Worm (Caenorhabditis elegans) whole organism, midembryonic: ENCODE data around the gene F19B10.13.

Experiments
- T22C8.4 ChIP-seq: fragments of 200-800 bp; sonication (Bioruptor generic); IDR thresholded peaks from 2 replicates; pipeline ENCODE4 v1.3.6; 2022; ENCODE audit warnings: missing genetic modification characterization, missing compliant biosample characterization
- cog-1 ChIP-seq: sonication (generic microtip); optimal IDR thresholded peaks from 2 replicates; lab custom pipeline; 2016; ENCODE audit warnings: missing genetic modification characterization, missing compliant biosample characterization
- flt-1 ChIP-seq: fragments of 200-800 bp; sonication (Bioruptor generic); IDR thresholded peaks from 2 replicates; pipeline ENCODE4 v1.3.6; 2022; ENCODE audit warnings: missing genetic modification characterization, missing compliant biosample characterization
- klf-2 ChIP-seq: fragments of 200-800 bp; sonication (Bioruptor generic); conservative IDR thresholded peaks from 2 replicates; pipeline ENCODE4 v1.3.6; 2022; ENCODE audit warnings: missing genetic modification reagents, missing genetic modification characterization, missing compliant biosample characterization
- med-1 ChIP-seq: sonication (generic microtip); optimal IDR thresholded peaks from 2 replicates; lab custom pipeline; 2017; ENCODE audit warnings: missing genetic modification characterization, mild to moderate bottlenecking, missing compliant biosample characterization, antibody characterized with exemption, missing genetic modification reagents; ENCODE audit not compliant: insufficient read depth
- ref-1 ChIP-seq: fragments of 200-800 bp; sonication (Bioruptor generic); conservative IDR thresholded peaks from 2 replicates; pipeline ENCODE4 v1.3.6; 2022; ENCODE audit warnings: missing genetic modification reagents, missing genetic modification characterization, missing compliant biosample characterization
- tab-1 ChIP-seq: fragments of 200-800 bp; sonication (Bioruptor generic); IDR thresholded peaks from 2 replicates; pipeline ENCODE4 v1.3.6; 2022; ENCODE audit warnings: missing genetic modification characterization, missing compliant biosample characterization
- ztf-23 ChIP-seq: fragments of 200-800 bp; sonication (Bioruptor generic); IDR thresholded peaks from 2 replicates; pipeline ENCODE4 v1.3.6; 2022; ENCODE audit warnings: missing genetic modification reagents, missing genetic modification characterization, missing compliant biosample characterization
- ztf-29 ChIP-seq: fragments of 200-800 bp; sonication (Bioruptor generic); IDR thresholded peaks from 2 replicates; pipeline ENCODE4 v1.3.6; 2022; ENCODE audit warnings: missing genetic modification reagents, missing genetic modification characterization, missing compliant biosample characterization

Gene F19B10.13

ce11 chrII:3675176-3675575, 13.1 kb downstream of the F19B10.13 start, which contains the start of gene F19B10.2:
TSS of gene F19B10.2 (plus strand) at chrII:3675476.
- no peak for TF ChIP-seq cog-1 (tag; lab: Kevin White, UChicago)
- TF ChIP-seq ztf-29: no peak
- TF ChIP-seq med-1: no peak
- TF ChIP-seq klf-2: no peak
- TF ChIP-seq ref-1 (GFP tag; lab: Robert Waterston, UW): no peak
- TF ChIP-seq flt-1 (GFP tag; lab: Robert Waterston, UW): no peak
- TF ChIP-seq ztf-23: no peak
- no peak for TF ChIP-seq tab-1 (GFP tag; lab: Robert Waterston, UW)
- no peak for TF ChIP-seq T22C8.4 (GFP tag; lab: Robert Waterston, UW)

DNA sequence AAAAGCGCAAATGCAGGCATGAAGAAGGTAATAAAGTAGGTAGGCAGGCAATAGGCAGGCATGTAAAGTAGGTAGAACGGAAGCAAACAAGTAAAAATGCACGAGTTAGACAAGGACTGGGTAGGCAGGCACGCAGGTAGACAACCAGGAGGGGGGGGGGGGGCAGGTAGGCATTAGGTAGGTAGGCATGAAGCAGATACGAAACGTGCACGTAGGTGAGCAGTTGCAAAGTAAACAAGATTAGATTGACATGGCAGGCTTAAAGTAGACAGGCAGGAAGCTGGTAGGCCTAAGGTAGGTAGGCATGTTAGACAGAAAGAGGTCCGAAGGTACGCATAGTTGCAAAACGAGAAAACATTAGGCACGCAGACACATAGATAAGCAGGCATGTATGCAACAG, 16.9 kb downstream of the F19B10.13 start:
- no peak for TF ChIP-seq ztf-23
- TF ChIP-seq med-1: no peak

ce11 chrII:3680366-3680765, 18.3 kb downstream of the F19B10.13 start:
- TF ChIP-seq cog-1 (tag; lab: Kevin White, UChicago) (no peak), ref-1 (GFP tag; lab: Robert Waterston, UW) (no peak), med-1 (no peak), klf-2 (no peak), ztf-29 (no peak), flt-1 (GFP tag; lab: Robert Waterston, UW) (no peak), T22C8.4 (GFP tag; lab: Robert Waterston, UW) (no peak), tab-1 (GFP tag; lab: Robert Waterston, UW) (no peak), ztf-23 (no peak)

ce11 chrII:3681365-3682083, 19.4 kb downstream of the F19B10.13 start, which contains the start of gene F19B10.10:
TSS of gene F19B10.10 (minus strand) at chrII:3681415.
- TF ChIP-seq cog-1 (tag; lab: Kevin White, UChicago): no peak
- TF ChIP-seq ztf-29: no peak
- no peak for TF ChIP-seq ztf-23
- TF ChIP-seq med-1: no peak
- no peak for TF ChIP-seq klf-2
- no peak for TF ChIP-seq T22C8.4 (GFP tag; lab: Robert Waterston, UW)
- no peak for TF ChIP-seq flt-1 (GFP tag; lab: Robert Waterston, UW)
- TF ChIP-seq ref-1 (GFP tag; lab: Robert Waterston, UW): no peak
- TF ChIP-seq tab-1 (GFP tag; lab: Robert Waterston, UW): no peak

DNA sequence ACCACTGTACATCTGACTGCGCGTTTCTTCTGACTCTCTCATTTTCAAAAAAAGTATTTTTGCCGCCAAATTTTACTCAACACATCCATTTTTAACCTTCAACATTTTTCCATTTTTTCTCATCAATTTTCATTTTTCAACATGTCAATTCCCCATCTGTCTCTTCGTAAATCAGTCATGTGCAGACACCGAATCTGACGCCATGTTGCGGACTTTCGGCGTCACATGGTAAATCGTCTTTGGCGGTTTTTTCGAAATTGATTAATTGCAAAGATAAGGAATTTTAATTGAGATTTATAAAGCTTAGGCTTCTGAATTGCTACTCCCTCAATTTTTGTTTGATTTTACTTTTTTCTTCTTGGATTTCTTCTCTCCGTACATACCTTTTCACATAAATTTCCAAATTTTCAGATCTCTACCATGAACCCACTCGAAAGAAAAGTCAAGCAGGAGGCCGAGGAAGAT, 20.7 kb downstream of the F19B10.13 start, which contains the start of gene F19B10.1:
TSS of gene F19B10.1 (plus strand) at position 415 of the 465 bp plus-strand sequence.
- TF ChIP-seq klf-2 (no peak), ztf-23 (no peak)

DNA sequence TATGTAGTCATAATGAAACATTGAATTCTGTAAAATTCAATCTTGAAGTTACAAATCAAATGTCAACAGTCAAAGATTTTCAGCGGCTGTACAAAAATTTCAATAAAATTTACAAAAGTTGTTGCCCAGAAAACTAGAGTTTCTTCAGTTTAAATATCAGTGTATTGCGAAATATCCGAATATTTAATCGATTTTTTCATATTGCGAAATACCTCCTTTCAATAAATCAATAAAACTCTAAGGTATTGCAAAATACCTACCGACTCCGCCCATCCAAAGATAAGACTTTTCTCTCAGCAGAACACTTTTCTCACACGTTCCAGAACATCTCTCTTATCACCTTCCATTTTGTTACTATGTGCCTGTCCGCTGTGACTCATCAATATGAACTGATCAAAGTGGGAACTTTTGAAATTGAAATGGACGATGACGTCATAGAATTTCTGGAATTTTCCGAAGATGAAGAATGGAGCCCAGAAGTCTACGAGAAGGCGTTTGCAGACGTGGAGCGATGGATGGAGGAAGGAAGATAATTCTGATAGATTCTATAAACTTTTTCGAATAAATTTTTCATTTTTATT, 22.5 kb downstream of the F19B10.13 start:
- TF ChIP-seq klf-2 (no peak), ref-1 (GFP tag; lab: Robert Waterston, UW) (no peak), cog-1 (tag; lab: Kevin White, UChicago) (no peak), flt-1 (GFP tag; lab: Robert Waterston, UW) (no peak), T22C8.4 (GFP tag; lab: Robert Waterston, UW) (no peak), ztf-23 (no peak), tab-1 (GFP tag; lab: Robert Waterston, UW) (no peak), med-1 (no peak), ztf-29 (no peak)

- no peak for TF ChIP-seq klf-2
- no peak for TF ChIP-seq tab-1 (GFP tag; lab: Robert Waterston, UW)
- TF ChIP-seq ref-1 (GFP tag; lab: Robert Waterston, UW): no peak
- no peak for TF ChIP-seq ztf-23
- no peak for TF ChIP-seq med-1
- TF ChIP-seq ztf-29: no peak
- no peak for TF ChIP-seq cog-1 (tag; lab: Kevin White, UChicago)
- TF ChIP-seq flt-1 (GFP tag; lab: Robert Waterston, UW): no peak
Measured at ce11 chrII:3688333-3688732, 26.3 kb downstream of the F19B10.13 start, which contains the start of gene ifas-1. TSS of gene ifas-1 (minus strand) at chrII:3688719.

DNA sequence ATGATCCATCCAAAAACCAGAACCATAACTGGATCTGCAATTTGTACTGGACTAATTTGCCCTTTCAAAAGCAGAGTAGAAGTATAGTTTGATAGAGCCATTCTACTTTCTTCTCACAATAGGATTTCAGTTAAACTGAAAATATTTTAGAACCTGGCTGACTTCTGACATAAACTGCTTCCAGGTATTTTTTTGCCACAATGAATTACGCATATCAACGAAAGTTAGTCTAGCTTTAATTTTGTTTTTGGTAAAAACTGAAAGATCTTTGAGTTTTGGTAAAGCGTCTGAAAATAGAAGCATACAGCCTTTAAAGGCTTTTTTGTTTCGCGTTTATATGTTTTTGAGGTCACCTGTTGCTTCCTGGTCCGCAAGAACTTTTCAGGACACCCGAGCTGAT, 28.6 kb downstream of the F19B10.13 start, which contains the start of gene srx-101:
TSS of gene srx-101 (minus strand) at position 101 of the 400 bp plus-strand sequence.
- no peak for TF ChIP-seq klf-2
- TF ChIP-seq ztf-23: no peak
- TF ChIP-seq cog-1 (tag; lab: Kevin White, UChicago): no peak

DNA sequence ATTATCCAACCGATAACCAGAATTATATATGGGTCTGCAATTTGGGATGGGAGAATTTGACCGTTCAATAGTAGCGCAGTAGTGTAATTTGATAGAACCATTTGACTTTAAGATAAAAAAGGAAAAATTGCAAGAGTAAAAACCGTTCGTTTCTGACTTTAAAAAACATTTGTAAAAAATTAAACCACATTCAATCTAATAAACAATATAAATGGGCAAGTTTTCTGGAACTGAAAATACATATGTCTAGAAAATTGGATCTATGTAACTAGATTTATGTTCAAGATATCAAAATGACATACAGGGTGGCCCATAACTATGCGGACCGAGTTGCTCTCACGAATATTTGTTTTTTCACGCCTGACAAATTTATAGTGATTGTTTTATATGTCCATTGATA, 32.6 kb downstream of the F19B10.13 start, which contains the start of gene srx-102:
TSS of gene srx-102 (minus strand) at position 101 of the 400 bp plus-strand sequence.
- TF ChIP-seq ztf-29 (no peak), ztf-23 (no peak), ref-1 (GFP tag; lab: Robert Waterston, UW) (no peak), klf-2 (no peak), tab-1 (GFP tag; lab: Robert Waterston, UW) (no peak), T22C8.4 (GFP tag; lab: Robert Waterston, UW) (no peak), flt-1 (GFP tag; lab: Robert Waterston, UW) (no peak), cog-1 (tag; lab: Kevin White, UChicago) (no peak), med-1 (no peak)

- TF ChIP-seq klf-2 (no peak), tab-1 (GFP tag; lab: Robert Waterston, UW) (no peak), T22C8.4 (GFP tag; lab: Robert Waterston, UW) (no peak), ztf-29 (no peak), med-1 (no peak), ztf-23 (no peak), ref-1 (GFP tag; lab: Robert Waterston, UW) (no peak), flt-1 (GFP tag; lab: Robert Waterston, UW) (no peak), cog-1 (tag; lab: Kevin White, UChicago) (no peak)
Measured at ce11 chrII:3699591-3699990, 37.5 kb downstream of the F19B10.13 start, which contains the start of gene srx-104. TSS of gene srx-104 (minus strand) at chrII:3699691.
